Fruit fly (Drosophila melanogaster) whole organism, pupa: ENCODE data around the gene CG32073.

Experiments used
- CG10348 ChIP-seq: fragments of 200-800 bp; sonication (Bioruptor generic); IDR thresholded peaks from 2 replicates; pipeline ENCODE4 v1.3.6; 2022; ENCODE audit warnings: missing biosample characterization, missing genetic modification characterization
- CG12605 ChIP-seq: fragments of 200-800 bp; sonication (Bioruptor generic); IDR thresholded peaks from 2 replicates; pipeline ENCODE4 v1.3.6; 2022; ENCODE audit warnings: missing biosample characterization, missing genetic modification characterization
- CG13204 ChIP-seq: fragments of 200-800 bp; sonication (Bioruptor generic); optimal IDR thresholded peaks from 2 replicates; lab custom pipeline; 2018; ENCODE audit warnings: missing biosample characterization, mild to moderate bottlenecking, missing genetic modification characterization, moderate library complexity
- CG14655 ChIP-seq: fragments of 200-800 bp; sonication (Bioruptor generic); optimal IDR thresholded peaks from 3 replicates; lab custom pipeline; 2017; ENCODE audit warnings: mild to moderate bottlenecking, missing biosample characterization, missing genetic modification reagents, missing genetic modification characterization
- CG15710 ChIP-seq: fragments of 200-800 bp; sonication (Bioruptor generic); optimal IDR thresholded peaks from 2 replicates; lab custom pipeline; 2018; ENCODE audit warnings: missing biosample characterization, mild to moderate bottlenecking, missing genetic modification characterization, moderate library complexity
- CG17806 ChIP-seq: fragments of 200-800 bp; sonication (Bioruptor generic); optimal IDR thresholded peaks from 2 replicates; lab custom pipeline; 2018; ENCODE audit warnings: missing biosample characterization, mild to moderate bottlenecking, missing genetic modification characterization, moderate library complexity
- CG32121 ChIP-seq: fragments of 200-800 bp; sonication (Bioruptor generic); IDR thresholded peaks from 2 replicates; pipeline ENCODE4 v1.3.6; 2022; ENCODE audit warnings: missing biosample characterization, missing genetic modification characterization
- CG34367 ChIP-seq: fragments of 200-800 bp; sonication (Bioruptor generic); optimal IDR thresholded peaks from 2 replicates; lab custom pipeline; 2018; ENCODE audit warnings: missing biosample characterization, mild to moderate bottlenecking, missing genetic modification characterization
- CG4496 ChIP-seq: fragments of 200-800 bp; sonication (Bioruptor generic); IDR thresholded peaks from 3 replicates; pipeline ENCODE4 v1.3.6; 2022; ENCODE audit warnings: missing biosample characterization, missing genetic modification characterization
- CG8159 ChIP-seq: fragments of 200-800 bp; sonication (Bioruptor generic); optimal IDR thresholded peaks from 3 replicates; lab custom pipeline; 2018; ENCODE audit warnings: missing biosample characterization, mild to moderate bottlenecking, missing genetic modification characterization, moderate library complexity
- CG8301 ChIP-seq: fragments of 200-800 bp; sonication (Bioruptor generic); optimal IDR thresholded peaks from 2 replicates; lab custom pipeline; 2018; ENCODE audit warnings: missing biosample characterization, mild to moderate bottlenecking, missing genetic modification characterization
- CG9948 ChIP-seq: fragments of 200-800 bp; sonication (Bioruptor generic); optimal IDR thresholded peaks from 2 replicates; lab custom pipeline; 2018; ENCODE audit warnings: missing biosample characterization, mild to moderate bottlenecking, missing genetic modification characterization, moderate library complexity
- D1 ChIP-seq: fragments of 200-800 bp; sonication (Bioruptor generic); optimal IDR thresholded peaks from 2 replicates; lab custom pipeline; 2018; ENCODE audit warnings: missing biosample characterization, mild to moderate bottlenecking, missing genetic modification characterization, moderate library complexity
- EcR ChIP-seq: fragments of 200-800 bp; sonication (Bioruptor generic); optimal IDR thresholded peaks from 3 replicates; lab custom pipeline; 2019; ENCODE audit warnings: missing biosample characterization, missing genetic modification characterization, mild to moderate bottlenecking, moderate library complexity, missing genetic modification reagents
- Ets98B ChIP-seq: fragments of 200-800 bp; sonication (Bioruptor generic); IDR thresholded peaks from 2 replicates; pipeline ENCODE4 v1.3.6; 2022; ENCODE audit warnings: missing biosample characterization, missing genetic modification characterization
- Pif1A ChIP-seq: fragments of 200-800 bp; sonication (Bioruptor generic); optimal IDR thresholded peaks from 3 replicates; lab custom pipeline; 2016; ENCODE audit warnings: missing biosample characterization, missing genetic modification characterization
- Pif1B ChIP-seq: fragments of 200-800 bp; sonication (Bioruptor generic); optimal IDR thresholded peaks from 3 replicates; lab custom pipeline; 2016; ENCODE audit warnings: missing biosample characterization, missing genetic modification characterization
- Snoo ChIP-seq: fragments of 200-800 bp; sonication (Bioruptor generic); optimal IDR thresholded peaks from 3 replicates; lab custom pipeline; 2017; ENCODE audit warnings: missing biosample characterization, mild to moderate bottlenecking, missing genetic modification characterization, inconsistent platforms
- fd96Ca ChIP-seq: fragments of 200-800 bp; sonication (Bioruptor generic); IDR thresholded peaks from 3 replicates; pipeline ENCODE4 v1.3.6; 2022; ENCODE audit warnings: missing biosample characterization, missing genetic modification characterization
- gl ChIP-seq: fragments of 200-800 bp; sonication (Bioruptor generic); optimal IDR thresholded peaks from 2 replicates; lab custom pipeline; 2018; ENCODE audit warnings: missing biosample characterization, mild to moderate bottlenecking, missing genetic modification characterization
- rn ChIP-seq: fragments of 200-800 bp; sonication (Bioruptor generic); IDR thresholded peaks from 2 replicates; pipeline ENCODE4 v1.3.6; 2022; ENCODE audit warnings: missing biosample characterization, missing genetic modification characterization

The CG32073 gene

DNA sequence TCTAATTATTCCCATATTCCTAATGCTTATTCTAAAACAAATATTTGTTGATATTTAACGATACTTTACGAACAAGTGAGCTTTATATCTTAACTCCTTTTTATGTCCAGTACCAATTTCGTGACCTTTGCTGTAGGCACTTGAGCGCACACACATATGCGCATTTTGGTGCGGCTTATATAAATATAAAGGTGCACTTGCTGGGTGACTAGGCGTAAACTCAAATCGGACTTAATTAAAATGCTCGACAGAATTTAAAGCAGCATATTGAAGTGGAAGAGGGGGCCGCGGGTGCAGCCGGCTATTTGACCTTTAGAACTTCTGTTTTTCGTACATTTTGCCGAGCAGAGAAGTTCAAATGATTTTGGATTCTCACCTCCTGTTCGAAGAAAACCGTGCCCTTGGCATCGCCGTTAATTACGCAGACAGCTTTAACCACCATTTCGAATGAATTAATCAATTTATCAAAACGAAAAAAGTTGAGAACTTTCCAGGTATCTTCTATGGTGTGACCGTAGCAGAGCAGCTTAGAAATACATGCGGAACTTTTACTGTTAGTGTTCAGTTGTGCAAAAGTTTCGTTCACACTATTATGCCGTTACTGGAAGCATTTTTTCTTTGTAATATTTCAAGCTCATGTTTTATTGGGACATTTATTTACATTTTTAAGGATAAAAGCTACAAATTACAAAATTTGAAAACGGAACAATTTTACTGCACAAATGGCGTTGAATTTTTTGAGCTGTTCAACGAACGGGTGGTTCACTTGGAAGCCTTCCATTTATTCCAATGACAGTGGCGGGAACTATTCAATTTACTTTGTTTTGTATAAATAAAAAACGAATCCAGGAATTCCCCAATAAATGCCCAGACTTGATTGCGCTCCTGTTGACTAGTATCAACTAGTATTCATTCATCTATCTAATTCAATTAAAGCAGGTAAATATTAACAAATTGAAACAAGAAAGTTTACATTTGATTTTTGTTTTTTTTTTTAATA lies 6.1 kb upstream of the CG32073 start, which contains the start of gene Sod1:
Gene Sod1 (minus strand): TSS at position 543 of the 1,000 bp plus-strand sequence.
- peak; percentile 74 for TF ChIP-seq Pif1A
- peak; percentile 46 for TF ChIP-seq CG8301 (tag; lab: Kevin White, UChicago)
- peak; percentile 63 for TF ChIP-seq CG12605 (GFP tag; lab: Robert Waterston, UW)
- TF ChIP-seq EcR (GFP tag; lab: Kevin White, UChicago) = peak; percentile 78
- peak; percentile 53 for TF ChIP-seq CG34367 (tag; lab: Kevin White, UChicago)
- no peak for TF ChIP-seq CG32121
- TF ChIP-seq CG15710 (tag; lab: Kevin White, UChicago) = peak; percentile 41
- peak; percentile 58; the same call in 1 of the 2 replicates for TF ChIP-seq Ets98B (GFP tag; lab: Robert Waterston, UW)
- peak; percentile 62; the same call in 1 of the 3 replicates for TF ChIP-seq CG4496 (GFP tag; lab: Robert Waterston, UW)
- TF ChIP-seq CG17806 (tag; lab: Kevin White, UChicago) = no peak
- no peak for TF ChIP-seq CG10348
- TF ChIP-seq CG9948 (tag; lab: Kevin White, UChicago) = no peak
- no peak for TF ChIP-seq D1 (tag; lab: Kevin White, UChicago)
- TF ChIP-seq Snoo (tag; lab: Kevin White, UChicago) = peak; percentile 65
- peak; percentile 51 for TF ChIP-seq Pif1B
- TF ChIP-seq CG8159 (tag; lab: Kevin White, UChicago) = peak; percentile 41
- TF ChIP-seq gl = peak; percentile 76
- no peak for TF ChIP-seq CG14655
- TF ChIP-seq CG13204 = no peak

dm6 chr3L:11112427-11112826 lies 5.0 kb upstream of the CG32073 start:
- TF ChIP-seq D1 (tag; lab: Kevin White, UChicago) (no peak), CG34367 (tag; lab: Kevin White, UChicago) (no peak), Snoo (tag; lab: Kevin White, UChicago) (no peak), CG4496 (GFP tag; lab: Robert Waterston, UW) (no peak), rn (GFP tag; lab: Robert Waterston, UW) (peak; percentile 46; the same call in 1 of the 2 replicates)

DNA sequence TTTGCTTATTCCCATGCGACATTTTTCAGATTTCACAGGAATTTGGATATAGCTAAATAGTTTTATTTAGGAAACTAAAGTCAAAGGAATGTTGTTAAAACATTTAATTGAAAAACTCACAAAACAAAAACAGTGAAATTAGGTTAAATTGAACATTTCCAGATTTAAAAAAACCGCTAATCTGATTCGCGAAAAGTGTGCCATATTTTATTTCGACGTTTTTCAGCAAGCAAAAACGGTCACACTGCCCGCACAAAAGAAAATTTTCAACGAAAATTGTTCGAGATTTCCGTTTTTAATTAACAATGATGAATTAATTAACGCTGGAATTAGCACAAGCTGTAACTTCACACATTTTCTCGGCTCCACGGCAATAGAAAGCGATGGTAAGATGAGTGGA lies 2.1 kb upstream of the CG32073 start, which contains the start of the genes CG34012 and emei:
Gene CG34012 (minus strand): TSS at position 52 of the 400 bp plus-strand sequence.
Gene emei (plus strand): TSS at position 237 of the 400 bp plus-strand sequence.
- TF ChIP-seq EcR (GFP tag; lab: Kevin White, UChicago) = no peak
- TF ChIP-seq Pif1A = no peak
- no peak for TF ChIP-seq CG15710 (tag; lab: Kevin White, UChicago)
- no peak for TF ChIP-seq CG9948 (tag; lab: Kevin White, UChicago)
- no peak for TF ChIP-seq D1 (tag; lab: Kevin White, UChicago)
- no peak for TF ChIP-seq CG13204
- TF ChIP-seq Pif1B = no peak
- TF ChIP-seq CG34367 (tag; lab: Kevin White, UChicago) = no peak
- TF ChIP-seq CG8301 (tag; lab: Kevin White, UChicago) = no peak
- no peak for TF ChIP-seq Snoo (tag; lab: Kevin White, UChicago)
- TF ChIP-seq CG10348 = no peak
- TF ChIP-seq CG12605 (GFP tag; lab: Robert Waterston, UW) = no peak
- no peak for TF ChIP-seq Ets98B (GFP tag; lab: Robert Waterston, UW)
- TF ChIP-seq, all 21 proteins: peak for 0

DNA sequence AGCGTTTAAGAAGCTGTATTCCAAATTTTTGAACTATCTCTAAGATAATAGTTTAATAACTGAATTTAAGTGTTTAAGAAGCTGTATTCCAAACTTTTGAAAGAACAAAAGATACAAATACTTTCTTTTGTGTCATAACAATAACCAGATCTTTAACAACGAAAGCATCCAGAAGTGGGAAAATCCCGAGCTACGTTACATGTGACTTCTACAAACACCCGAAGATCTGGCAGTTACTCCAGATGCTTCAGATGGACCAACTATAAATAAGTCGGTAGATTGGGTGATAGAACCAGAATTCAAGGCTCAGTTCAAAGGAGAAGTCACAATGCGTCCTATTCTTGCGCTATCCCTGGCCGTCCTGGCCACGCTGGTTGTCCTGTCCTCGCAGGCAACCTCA lies 553 bp upstream of the CG32073 start, which contains the start of gene CG12522:
Gene CG12522 (plus strand): TSS at position 301 of the 400 bp plus-strand sequence.
- TF ChIP-seq CG17806 (tag; lab: Kevin White, UChicago) = no peak
- TF ChIP-seq CG8301 (tag; lab: Kevin White, UChicago) = no peak
- no peak for TF ChIP-seq fd96Ca (GFP tag; lab: Robert Waterston, UW)
- no peak for TF ChIP-seq gl
- no peak for TF ChIP-seq CG15710 (tag; lab: Kevin White, UChicago)
- TF ChIP-seq Pif1A = no peak
- no peak for TF ChIP-seq CG9948 (tag; lab: Kevin White, UChicago)
- no peak for TF ChIP-seq rn (GFP tag; lab: Robert Waterston, UW)
- TF ChIP-seq EcR (GFP tag; lab: Kevin White, UChicago) = no peak
- TF ChIP-seq D1 (tag; lab: Kevin White, UChicago) = no peak
- no peak for TF ChIP-seq Pif1B
- no peak for TF ChIP-seq CG12605 (GFP tag; lab: Robert Waterston, UW)

DNA sequence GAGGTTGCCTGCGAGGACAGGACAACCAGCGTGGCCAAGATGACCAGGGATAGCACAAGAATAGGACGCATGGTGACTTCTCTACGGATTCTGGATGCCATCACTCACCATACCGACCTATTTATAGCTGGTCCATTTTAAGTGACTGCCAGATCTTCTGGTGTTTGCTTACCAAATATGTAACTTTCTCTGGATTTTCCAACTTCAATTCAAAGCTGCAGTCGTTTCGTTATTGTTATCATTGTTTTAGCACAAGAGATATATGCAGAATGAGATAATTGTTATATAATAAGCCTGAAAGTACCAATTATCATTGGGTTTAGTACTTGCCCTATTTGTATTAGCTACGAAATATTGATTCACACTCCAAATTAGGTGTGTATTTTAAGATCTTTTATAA lies 3.6 kb downstream of the CG32073 start, which contains the start of gene CG32071:
Gene CG32071 (minus strand): TSS at position 101 of the 400 bp plus-strand sequence.
- TF ChIP-seq Pif1A (no peak), CG32121 (no peak), fd96Ca (GFP tag; lab: Robert Waterston, UW) (no peak), CG14655 (no peak), CG34367 (tag; lab: Kevin White, UChicago) (no peak), CG15710 (tag; lab: Kevin White, UChicago) (no peak), gl (no peak), CG4496 (GFP tag; lab: Robert Waterston, UW) (no peak), EcR (GFP tag; lab: Kevin White, UChicago) (no peak), Pif1B (no peak), Snoo (tag; lab: Kevin White, UChicago) (no peak)
